Worm (Caenorhabditis elegans): ENCODE results near the gene K11H12.10.

DNA sequence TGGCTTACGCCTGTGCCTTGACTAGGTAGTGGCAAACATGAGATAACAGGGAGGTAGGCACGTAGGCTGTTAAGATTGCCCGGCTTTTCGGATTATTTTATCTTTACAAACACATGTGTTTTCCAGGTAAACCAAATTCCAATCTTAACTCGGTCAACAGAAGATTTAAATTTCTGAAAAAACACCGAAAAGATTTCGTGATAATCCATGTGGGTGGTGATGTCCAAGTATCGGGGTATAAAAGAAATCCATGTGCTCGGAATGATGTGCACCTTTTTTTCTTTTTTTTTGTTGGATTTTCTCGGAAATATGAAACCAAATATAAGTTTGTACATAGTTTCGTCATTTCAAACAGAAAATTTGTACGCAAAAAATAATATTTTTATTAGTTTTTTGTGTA, 32.4 kb upstream of the K11H12.10 start:
- TF ChIP-seq snpc-4 (GFP tag; optimal IDR thresholded peaks at IDR 0.05) (no peak), snpc-4 (tag; optimal IDR thresholded peaks at IDR 0.05) (no peak), D2030.7 (GFP tag; IDR thresholded peaks at IDR 0.05) (no peak), madf-10 (tag; optimal IDR thresholded peaks at IDR 0.05) (no peak), madf-6 (GFP tag; IDR thresholded peaks at IDR 0.05) (no peak), C06A6.2 (GFP tag; conservative IDR thresholded peaks at IDR 0.05) (no peak), ama-1 (optimal IDR thresholded peaks at IDR 0.05) (no peak), ama-1 (GFP tag; optimal IDR thresholded peaks at IDR 0.05) (no peak)
